Worm (Caenorhabditis elegans) whole organism, L1 larva: ENCODE results near the gene F46H5.2.

Source experiments
- C04F5.9 ChIP-seq: sonication (generic microtip); optimal IDR thresholded peaks from 2 replicates; lab custom pipeline; 2016; ENCODE audit warnings: missing genetic modification characterization, missing compliant biosample characterization
- F16B12.6 ChIP-seq: fragments of 150-350 bp; optimal IDR thresholded peaks from 2 replicates; lab custom pipeline; 2014; ENCODE audit warnings: missing biosample characterization, missing genetic modification characterization
- alr-1 ChIP-seq: fragments of 200-800 bp; sonication (Bioruptor generic); optimal IDR thresholded peaks from 2 replicates; lab custom pipeline; 2018; ENCODE audit warnings: borderline replicate concordance, mild to moderate bottlenecking, missing genetic modification characterization, missing compliant biosample characterization
- aly-2 ChIP-seq: fragments of 150-350 bp; optimal IDR thresholded peaks from 2 replicates; lab custom pipeline; 2014; ENCODE audit warnings: missing biosample characterization, missing genetic modification characterization
- ceh-82 ChIP-seq, 3 experiments: fragments of 150-350 bp in 1 of 3; sonication (generic microtip) in 2 of 3; optimal IDR thresholded peaks; 2 replicates each; lab custom pipeline; 2014 to 2017; ENCODE audit warnings: missing biosample characterization in 3 of 3, missing genetic modification characterization in 3 of 3
- dsc-1 ChIP-seq: sonication (generic microtip); optimal IDR thresholded peaks from 2 replicates; lab custom pipeline; 2016; ENCODE audit warnings: mild to moderate bottlenecking, missing genetic modification characterization, missing compliant biosample characterization
- egl-13 ChIP-seq: sonication (generic microtip); optimal IDR thresholded peaks from 2 replicates; lab custom pipeline; 2016; ENCODE audit warnings: missing genotype, missing genetic modification reagents, missing genetic modification characterization, missing compliant biosample characterization
- egl-27 ChIP-seq, 2 experiments: fragments of 150-350 bp in 1 of 2; sonication (generic microtip); optimal IDR thresholded peaks; 3 replicates each; lab custom pipeline; 2017 to 2018; ENCODE audit warnings: missing biosample characterization in 2 of 2, missing genetic modification characterization in 2 of 2, missing genetic modification reagents in 2 of 2
- elt-3 ChIP-seq, 6 experiments: fragments of 150-350 bp in 1 of 6; sonication (generic microtip); optimal IDR thresholded peaks; 2 replicates each; lab custom pipeline; 2017 to 2018; ENCODE audit warnings: missing biosample characterization in 6 of 6, missing genetic modification characterization in 6 of 6, inconsistent platforms in 1 of 6
- fkh-8 ChIP-seq: sonication (generic microtip); optimal IDR thresholded peaks from 2 replicates; lab custom pipeline; 2016; ENCODE audit warnings: mild to moderate bottlenecking, missing genetic modification characterization, missing compliant biosample characterization
- fos-1 ChIP-seq: fragments of 150-350 bp; optimal IDR thresholded peaks from 2 replicates; lab custom pipeline; 2014; ENCODE audit warnings: missing biosample characterization, missing genetic modification characterization
- hlh-4 ChIP-seq: sonication (generic microtip); optimal IDR thresholded peaks from 2 replicates; lab custom pipeline; 2016; ENCODE audit warnings: mild to moderate bottlenecking, missing genetic modification characterization, missing compliant biosample characterization
- hpl-2 ChIP-seq: fragments of 150-350 bp; optimal IDR thresholded peaks from 2 replicates; lab custom pipeline; 2014; ENCODE audit warnings: missing biosample characterization, missing genetic modification reagents, missing genetic modification characterization
- isw-1 ChIP-seq: fragments of 200-800 bp; sonication (Bioruptor generic); IDR thresholded peaks from 2 replicates; pipeline ENCODE4 v1.3.6; 2022; ENCODE audit warnings: missing genetic modification characterization, missing compliant biosample characterization
- lin-13 ChIP-seq: fragments of 150-350 bp; optimal IDR thresholded peaks from 2 replicates; lab custom pipeline; 2014; ENCODE audit warnings: missing biosample characterization, missing genetic modification reagents, missing genetic modification characterization
- lin-14 ChIP-seq: fragments of 200-800 bp; sonication (Bioruptor generic); optimal IDR thresholded peaks from 2 replicates; lab custom pipeline; 2018; ENCODE audit warnings: mild to moderate bottlenecking, missing genetic modification characterization, moderate library complexity, missing compliant biosample characterization
- lin-15B ChIP-seq: fragments of 150-350 bp; sonication (generic microtip); optimal IDR thresholded peaks from 3 replicates; lab custom pipeline; 2014; ENCODE audit warnings: missing biosample characterization, missing genetic modification characterization
- lir-3 ChIP-seq: sonication (generic microtip); optimal IDR thresholded peaks from 2 replicates; lab custom pipeline; 2016; ENCODE audit warnings: mild to moderate bottlenecking, missing genetic modification characterization, moderate library complexity, missing compliant biosample characterization; ENCODE audit not compliant: poor library complexity
- lsy-2 ChIP-seq, 2 experiments: fragments of 150-350 bp; optimal IDR thresholded peaks; 2 replicates each; lab custom pipeline; 2014; ENCODE audit warnings: missing biosample characterization in 2 of 2, missing genetic modification characterization in 2 of 2
- mab-9 ChIP-seq: fragments of 200-800 bp; sonication (Bioruptor generic); IDR thresholded peaks from 2 replicates; pipeline ENCODE4 v1.3.6; 2022; ENCODE audit warnings: missing genetic modification reagents, missing genetic modification characterization, missing compliant biosample characterization
- nhr-237 ChIP-seq: fragments of 150-350 bp; optimal IDR thresholded peaks from 2 replicates; lab custom pipeline; 2014; ENCODE audit warnings: missing biosample characterization, missing genetic modification characterization
- nhr-28 ChIP-seq: fragments of 150-350 bp; optimal IDR thresholded peaks from 2 replicates; lab custom pipeline; 2014; ENCODE audit warnings: missing biosample characterization, missing genetic modification characterization
- nhr-47 ChIP-seq: sonication (generic microtip); optimal IDR thresholded peaks from 2 replicates; lab custom pipeline; 2016; ENCODE audit warnings: mild to moderate bottlenecking, missing genetic modification characterization, moderate library complexity, missing compliant biosample characterization
- nhr-71 ChIP-seq: sonication (generic microtip); optimal IDR thresholded peaks from 2 replicates; lab custom pipeline; 2016; ENCODE audit warnings: mild to moderate bottlenecking, missing genetic modification characterization, moderate library complexity, missing compliant biosample characterization
- nhr-76 ChIP-seq: sonication (generic microtip); optimal IDR thresholded peaks from 2 replicates; lab custom pipeline; 2017; ENCODE audit warnings: missing biosample characterization, missing genetic modification characterization
- nhr-77 ChIP-seq: fragments of 150-350 bp; optimal IDR thresholded peaks from 2 replicates; lab custom pipeline; 2014; ENCODE audit warnings: missing biosample characterization, missing genetic modification characterization
- nhr-84 ChIP-seq: sonication (generic microtip); optimal IDR thresholded peaks from 2 replicates; lab custom pipeline; 2017; ENCODE audit warnings: missing biosample characterization, missing genetic modification characterization
- nhr-90 ChIP-seq: sonication (generic microtip); optimal IDR thresholded peaks from 2 replicates; lab custom pipeline; 2016; ENCODE audit warnings: mild to moderate bottlenecking, missing genetic modification characterization, missing compliant biosample characterization; ENCODE audit not compliant: poor library complexity
- pqm-1 ChIP-seq: sonication (generic microtip); optimal IDR thresholded peaks from 3 replicates; lab custom pipeline; 2017; ENCODE audit warnings: missing biosample characterization, missing genetic modification characterization
- rnt-1 ChIP-seq: sonication (generic microtip); optimal IDR thresholded peaks from 2 replicates; lab custom pipeline; 2016; ENCODE audit warnings: mild to moderate bottlenecking, missing genetic modification characterization, moderate library complexity, missing compliant biosample characterization
- snpc-4 ChIP-seq: fragments of 150-350 bp; optimal IDR thresholded peaks from 2 replicates; lab custom pipeline; 2014; ENCODE audit warnings: missing biosample characterization, missing genetic modification characterization
- snu-23 ChIP-seq: sonication (generic microtip); optimal IDR thresholded peaks from 2 replicates; lab custom pipeline; 2016; ENCODE audit warnings: missing genetic modification characterization, missing compliant biosample characterization
- sox-4 ChIP-seq: sonication (generic microtip); optimal IDR thresholded peaks from 2 replicates; lab custom pipeline; 2016; ENCODE audit warnings: missing genetic modification characterization, missing compliant biosample characterization
- sptf-1 ChIP-seq: fragments of 150-350 bp; optimal IDR thresholded peaks from 2 replicates; lab custom pipeline; 2014; ENCODE audit warnings: missing biosample characterization, missing genetic modification characterization
- swsn-7 ChIP-seq: sonication (generic microtip); optimal IDR thresholded peaks from 2 replicates; lab custom pipeline; 2016; ENCODE audit warnings: missing genetic modification characterization, missing compliant biosample characterization
- tlp-1 ChIP-seq: fragments of 150-350 bp; optimal IDR thresholded peaks from 2 replicates; lab custom pipeline; 2014; ENCODE audit warnings: missing biosample characterization, missing genetic modification characterization
- unc-30 ChIP-seq: sonication (generic microtip); optimal IDR thresholded peaks from 2 replicates; lab custom pipeline; 2017; ENCODE audit warnings: missing biosample characterization, missing genetic modification characterization
- vab-15 ChIP-seq: sonication (generic microtip); optimal IDR thresholded peaks from 2 replicates; lab custom pipeline; 2017; ENCODE audit warnings: missing genotype, mild to moderate bottlenecking, missing genetic modification characterization, missing compliant biosample characterization
- zag-1 ChIP-seq: fragments of 150-350 bp; optimal IDR thresholded peaks from 2 replicates; lab custom pipeline; 2014; ENCODE audit warnings: missing biosample characterization, missing genetic modification characterization
- zip-4 ChIP-seq: fragments of 200-800 bp; sonication (Bioruptor generic); optimal IDR thresholded peaks from 2 replicates; lab custom pipeline; 2018; ENCODE audit warnings: mild to moderate bottlenecking, missing genetic modification characterization, moderate library complexity, missing compliant biosample characterization

F46H5.2 gene

DNA sequence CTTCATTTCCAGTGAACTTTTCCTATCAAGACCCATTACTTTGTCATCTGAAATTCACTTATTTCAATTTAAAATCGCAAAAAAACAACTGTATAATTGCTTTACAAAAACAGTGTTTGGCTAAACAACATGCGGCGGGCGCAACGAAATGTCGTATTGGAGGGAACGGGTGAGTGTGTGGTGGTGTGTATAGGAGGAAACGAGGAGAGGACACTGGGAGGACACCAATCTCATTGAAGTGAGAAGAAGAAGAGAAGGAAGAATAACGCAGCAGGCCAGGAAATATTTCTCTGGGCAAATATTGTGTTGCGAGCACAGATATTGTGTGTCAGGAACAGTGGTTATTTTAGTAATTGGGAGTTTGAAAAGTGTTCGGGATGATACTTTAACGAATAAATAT, 10.9 kb upstream of the F46H5.2 start, which contains the start of gene F46H5.4 (continued):
- no peak for TF ChIP-seq sox-4 (tag; lab: Kevin White, UChicago)
- TF ChIP-seq lin-15B, result no peak
- TF ChIP-seq nhr-77 (tag; lab: Kevin White, UChicago), result no peak
- peak in 1 of 3 experiments; percentile 45 for TF ChIP-seq ceh-82 (tag; optimal IDR thresholded peaks at IDR 0.05; lab: Kevin White, UChicago)
- TF ChIP-seq hlh-4 (tag; lab: Kevin White, UChicago), result no peak
- TF ChIP-seq F16B12.6 (tag; lab: Kevin White, UChicago), result no peak
- no peak for TF ChIP-seq unc-30 (tag; lab: Kevin White, UChicago)
- TF ChIP-seq snu-23 (GFP tag; lab: Kevin White, UChicago), result peak; percentile 48
- no peak for TF ChIP-seq pqm-1 (tag; lab: Kevin White, UChicago)
- no peak for TF ChIP-seq vab-15 (tag; lab: Kevin White, UChicago)
- TF ChIP-seq fos-1 (tag; lab: Kevin White, UChicago), result no peak
- TF ChIP-seq aly-2 (tag; lab: Kevin White, UChicago), result no peak
- peak; percentile 74 for TF ChIP-seq lin-14
- no peak for TF ChIP-seq dsc-1 (tag; lab: Kevin White, UChicago)
- TF ChIP-seq zag-1 (tag; lab: Kevin White, UChicago), result no peak
- no peak for TF ChIP-seq lin-13 (GFP tag; lab: Kevin White, UChicago)
- no peak for TF ChIP-seq elt-3 (tag; optimal IDR thresholded peaks at IDR 0.05; lab: Kevin White, UChicago)
- no peak for TF ChIP-seq egl-13
- TF ChIP-seq nhr-47 (tag; lab: Kevin White, UChicago), result no peak
- TF ChIP-seq nhr-28 (tag; lab: Kevin White, UChicago), result no peak
- TF ChIP-seq swsn-7 (tag; lab: Kevin White, UChicago), result peak; percentile 9
- no peak for TF ChIP-seq alr-1 (tag; lab: Kevin White, UChicago)
- no peak for TF ChIP-seq nhr-76 (tag; lab: Kevin White, UChicago)
- no peak for TF ChIP-seq lir-3 (tag; lab: Kevin White, UChicago)
- TF ChIP-seq nhr-90 (tag; lab: Kevin White, UChicago), result no peak
- TF ChIP-seq sptf-1, result no peak
- TF ChIP-seq nhr-84, result no peak
- TF ChIP-seq zip-4 (GFP tag; lab: Kevin White, UChicago), result no peak
- no peak for TF ChIP-seq hpl-2 (GFP tag; lab: Kevin White, UChicago)
- TF ChIP-seq nhr-237 (tag; lab: Kevin White, UChicago), result no peak
- TF ChIP-seq egl-27 (tag; optimal IDR thresholded peaks at IDR 0.05; lab: Kevin White, UChicago), result no peak
- TF ChIP-seq mab-9 (GFP tag; lab: Robert Waterston, UW), result no peak
- no peak for TF ChIP-seq snpc-4 (tag; lab: Kevin White, UChicago)

DNA sequence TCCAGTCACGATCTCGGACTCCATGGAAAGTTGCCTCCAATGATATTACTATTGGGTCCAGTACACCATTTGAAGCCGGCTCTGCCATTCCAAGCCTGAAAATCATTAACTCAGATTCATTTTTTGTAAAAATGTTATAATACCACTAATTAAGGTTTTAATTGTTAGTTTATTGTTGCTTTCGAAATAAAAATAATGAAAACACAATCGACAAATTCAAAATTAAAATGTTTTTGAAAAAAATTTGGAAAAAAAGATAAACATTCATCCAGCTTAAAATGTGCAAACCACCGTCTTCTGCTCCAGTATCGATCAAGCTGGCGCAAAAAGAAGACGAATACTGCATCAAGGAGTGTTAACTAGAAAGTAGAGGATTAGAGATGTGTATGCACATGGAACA, 8.6 kb upstream of the F46H5.2 start, which contains the start of gene F46H5.5:
Gene F46H5.5, minus strand, starts transcription at position 101 of the 400 bp plus-strand sequence.
- TF ChIP-seq nhr-71 (tag; lab: Kevin White, UChicago) (peak; percentile 12), tlp-1 (tag; lab: Kevin White, UChicago) (no peak), snu-23 (GFP tag; lab: Kevin White, UChicago) (no peak), rnt-1 (no peak), fkh-8 (tag; lab: Kevin White, UChicago) (peak; percentile 21), lin-14 (peak; percentile 20), lsy-2 (tag; optimal IDR thresholded peaks at IDR 0.05; lab: Kevin White, UChicago) (peak in 1 of 2 experiments; percentile 21)

DNA sequence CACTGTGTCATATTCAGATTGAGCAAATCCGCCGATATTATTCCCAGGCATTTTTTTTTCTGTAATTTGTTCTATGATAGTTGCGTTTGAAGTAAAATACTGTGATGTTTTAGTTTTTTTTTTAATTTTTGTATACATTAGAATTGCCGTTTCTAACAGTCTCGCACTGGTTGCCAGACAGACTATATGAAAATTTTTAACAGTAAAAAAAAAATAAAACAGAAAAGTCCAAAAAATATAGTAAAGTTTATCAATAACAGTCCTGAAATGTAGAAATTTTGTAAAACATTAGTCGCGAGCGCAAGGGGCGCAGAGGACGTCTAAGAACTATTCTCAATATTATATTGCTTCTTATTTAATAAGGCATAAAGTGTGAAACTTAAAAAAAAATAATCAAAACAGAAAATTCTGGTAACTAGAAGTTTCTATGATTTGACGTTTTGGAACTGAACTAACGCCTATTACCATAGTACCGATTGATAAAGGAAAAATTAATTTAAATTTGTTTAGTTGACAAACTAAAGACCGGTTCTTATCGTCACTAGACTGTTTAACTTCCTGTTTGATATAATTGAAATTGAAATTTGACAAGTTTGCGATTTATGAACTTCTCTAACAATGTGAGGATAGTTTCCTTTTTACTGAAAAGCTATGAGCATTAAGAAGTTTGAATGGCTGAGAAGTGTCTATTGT, 5.0 kb upstream of the F46H5.2 start, which contains the start of gene lact-1:
Gene lact-1, minus strand, starts transcription at position 51 of the 693 bp plus-strand sequence.
- TF ChIP-seq isw-1 (GFP tag; lab: Robert Waterston, UW), result no peak
- no peak for TF ChIP-seq C04F5.9
- no peak for TF ChIP-seq rnt-1
- TF ChIP-seq sox-4 (tag; lab: Kevin White, UChicago), result no peak
- TF ChIP-seq ceh-82 (tag; optimal IDR thresholded peaks at IDR 0.05; lab: Kevin White, UChicago), result no peak
- TF ChIP-seq nhr-90 (tag; lab: Kevin White, UChicago), result no peak
- no peak for TF ChIP-seq lin-15B
- TF ChIP-seq, all 84 proteins: peak for 0
